Fruit fly (Drosophila melanogaster) whole organism: ENCODE measurements around the gene DCTN5-p25.

Experiments used
- EcR ChIP-seq, 2 experiments: fragments of >200 bp; optimal IDR thresholded peaks; 2 replicates each; lab custom pipeline; 2017; ENCODE audit warnings: missing biosample characterization in 2 of 2, missing genetic modification characterization in 2 of 2, missing genetic modification reagents in 2 of 2
- pan ChIP-seq: fragments of >200 bp; optimal IDR thresholded peaks from 2 replicates; lab custom pipeline; 2017

DNA sequence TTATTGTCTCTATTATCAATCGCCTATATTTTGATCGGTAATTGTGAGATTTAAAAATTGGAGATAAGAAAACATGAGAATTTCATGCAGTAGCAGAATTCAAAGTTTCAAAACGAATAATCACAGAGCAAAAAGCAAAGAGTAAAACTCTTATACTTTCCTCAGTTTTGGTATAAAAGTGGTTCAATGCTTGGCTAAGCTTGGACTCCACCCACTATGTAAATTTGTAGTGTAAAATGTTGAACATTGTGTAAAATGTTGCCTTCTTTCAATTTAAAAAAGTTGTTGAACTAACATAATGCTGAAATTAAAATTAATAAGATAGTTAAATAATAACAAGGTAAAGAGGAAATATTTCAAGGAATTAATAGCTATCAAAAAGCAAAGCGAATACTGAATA, 32.7 kb upstream of the DCTN5-p25 start:
- TF ChIP-seq pan (lab: Kevin White, UChicago) (no peak), EcR (GFP tag; optimal IDR thresholded peaks at IDR 0.05; lab: Kevin White, UChicago) (no peak)
